Fruit fly (Drosophila melanogaster) whole organism, wandering third instar larva: ENCODE data around the gene Nop56.

Experiments
- Abd-B ChIP-seq: fragments of >200 bp; optimal IDR thresholded peaks from 2 replicates; lab custom pipeline; 2017; ENCODE audit warnings: missing biosample characterization, missing genetic modification characterization
- CG32264 ChIP-seq: fragments of 200-800 bp; sonication (Bioruptor generic); optimal IDR thresholded peaks from 2 replicates; lab custom pipeline; 2016; ENCODE audit warnings: missing biosample characterization, missing genetic modification characterization
- CG9705 ChIP-seq: fragments of 200-800 bp; sonication (Bioruptor generic); optimal IDR thresholded peaks from 2 replicates; lab custom pipeline; 2018; ENCODE audit warnings: missing biosample characterization, mild to moderate bottlenecking, missing genetic modification characterization
- CrebA ChIP-seq: fragments of 200-800 bp; sonication (Bioruptor generic); optimal IDR thresholded peaks from 2 replicates; lab custom pipeline; 2016; ENCODE audit warnings: missing biosample characterization, mild to moderate bottlenecking, missing genetic modification characterization, borderline replicate concordance
- Dif ChIP-seq: fragments of 200-275, 200-300 bp; sonication (Bioruptor generic); optimal IDR thresholded peaks from 2 replicates; lab custom pipeline; 2018; ENCODE audit warnings: missing biosample characterization, missing genetic modification characterization; ENCODE audit not compliant: partially characterized antibody
- GATAd ChIP-seq: sonication (Bioruptor generic); optimal IDR thresholded peaks from 2 replicates; lab custom pipeline; 2016; ENCODE audit warnings: missing biosample characterization, missing genetic modification characterization
- HLH106 ChIP-seq: fragments of 200-800 bp; optimal IDR thresholded peaks from 3 replicates; lab custom pipeline; 2019; ENCODE audit warnings: missing biosample characterization, mild to moderate bottlenecking, missing genetic modification characterization, moderate library complexity
- Hr78 ChIP-seq: fragments of >200 bp; optimal IDR thresholded peaks from 2 replicates; lab custom pipeline; 2017; ENCODE audit warnings: missing biosample characterization, missing genetic modification characterization
- Hr83 ChIP-seq: fragments of 200-300 bp; sonication (Bioruptor generic); optimal IDR thresholded peaks from 2 replicates; lab custom pipeline; 2016; ENCODE audit warnings: missing biosample characterization, mild to moderate bottlenecking, missing genetic modification characterization, moderate library complexity; ENCODE audit not compliant: poor library complexity, severe bottlenecking
- Jra ChIP-seq: sonication (Bioruptor generic); optimal IDR thresholded peaks from 2 replicates; lab custom pipeline; 2016; ENCODE audit warnings: missing biosample characterization, missing genetic modification characterization
- Mio ChIP-seq: sonication (Bioruptor generic); optimal IDR thresholded peaks from 2 replicates; lab custom pipeline; 2016; ENCODE audit warnings: missing biosample characterization, missing genetic modification characterization
- Myc ChIP-seq: fragments of >200 bp; optimal IDR thresholded peaks from 2 replicates; lab custom pipeline; 2017
- OdsH ChIP-seq: fragments of 200-800 bp; sonication (Bioruptor generic); optimal IDR thresholded peaks from 2 replicates; lab custom pipeline; 2016; ENCODE audit warnings: missing biosample characterization, mild to moderate bottlenecking, missing genetic modification characterization
- Rel ChIP-seq, 2 experiments: fragments of 200-800 bp; sonication (Bioruptor generic) in 1 of 2; optimal IDR thresholded peaks; 2 replicates in 1 of 2; 3 replicates in 1 of 2; lab custom pipeline; 2016 to 2019; ENCODE audit warnings: mild to moderate bottlenecking in 2 of 2, missing biosample characterization in 2 of 2, missing genetic modification characterization in 2 of 2, moderate library complexity in 1 of 2
- Sp1 ChIP-seq: fragments of 200-800 bp; sonication (Bioruptor generic); optimal IDR thresholded peaks from 3 replicates; lab custom pipeline; 2019; ENCODE audit warnings: missing biosample characterization, mild to moderate bottlenecking, missing genetic modification characterization, moderate library complexity
- br ChIP-seq: fragments of 200-800 bp; sonication (Bioruptor generic); optimal IDR thresholded peaks from 2 replicates; lab custom pipeline; 2016; ENCODE audit warnings: missing biosample characterization, missing genetic modification characterization
- brk ChIP-seq: fragments of 200-800 bp; sonication (Bioruptor generic); optimal IDR thresholded peaks from 2 replicates; lab custom pipeline; 2016; ENCODE audit warnings: missing biosample characterization, mild to moderate bottlenecking, missing genetic modification characterization
- dl ChIP-seq, 2 experiments: fragments of 175-275, 200-275 bp in 1 of 2; fragments of 200-275 bp in 1 of 2; sonication (Bioruptor generic); optimal IDR thresholded peaks; lab custom pipeline; 2018; ENCODE audit warnings: mild to moderate bottlenecking in 2 of 2, missing biosample characterization in 2 of 2, missing genetic modification characterization in 2 of 2, moderate library complexity in 2 of 2; ENCODE audit not compliant: partially characterized antibody in 2 of 2, insufficient read depth in 1 of 2
- dmrt93B ChIP-seq: fragments of 200-800 bp; sonication (Bioruptor generic); optimal IDR thresholded peaks from 2 replicates; lab custom pipeline; 2018; ENCODE audit warnings: missing biosample characterization, mild to moderate bottlenecking, missing genetic modification characterization
- dsf ChIP-seq: sonication (Bioruptor generic); optimal IDR thresholded peaks from 2 replicates; lab custom pipeline; 2016; ENCODE audit warnings: missing biosample characterization, missing genetic modification characterization, borderline replicate concordance
- ey ChIP-seq: fragments of 200-800 bp; sonication (Bioruptor generic); optimal IDR thresholded peaks from 2 replicates; lab custom pipeline; 2016; ENCODE audit warnings: missing biosample characterization, missing genetic modification characterization
- foxo ChIP-seq, 2 experiments: fragments of 200-800 bp; sonication (Bioruptor generic); optimal IDR thresholded peaks; 2 replicates in 1 of 2; 3 replicates in 1 of 2; lab custom pipeline; 2016 to 2017; ENCODE audit warnings: missing biosample characterization in 2 of 2, missing genetic modification characterization in 2 of 2
- fru ChIP-seq: fragments of 200-800 bp; sonication (Bioruptor generic); optimal IDR thresholded peaks from 3 replicates; lab custom pipeline; 2016; ENCODE audit warnings: missing biosample characterization, mild to moderate bottlenecking, missing genetic modification characterization
- h ChIP-seq: fragments of 200-800 bp; sonication (Bioruptor generic); optimal IDR thresholded peaks from 3 replicates; lab custom pipeline; 2016; ENCODE audit warnings: missing biosample characterization, mild to moderate bottlenecking, missing genetic modification characterization
- jim ChIP-seq: fragments of 175-275, 200-325 bp; sonication (Bioruptor generic); optimal IDR thresholded peaks from 2 replicates; lab custom pipeline; 2016; ENCODE audit warnings: missing biosample characterization, mild to moderate bottlenecking, missing genetic modification characterization
- lola ChIP-seq: fragments of >200 bp; optimal IDR thresholded peaks from 2 replicates; lab custom pipeline; 2017; ENCODE audit warnings: missing biosample characterization, missing genetic modification characterization
- psq ChIP-seq: fragments of 200-800 bp; sonication (Bioruptor generic); optimal IDR thresholded peaks from 3 replicates; lab custom pipeline; 2017; ENCODE audit warnings: missing biosample characterization, mild to moderate bottlenecking, missing genetic modification characterization, moderate library complexity
- rgr ChIP-seq: fragments of 200-800 bp; sonication (Bioruptor generic); optimal IDR thresholded peaks from 3 replicates; lab custom pipeline; 2016; ENCODE audit warnings: missing biosample characterization, mild to moderate bottlenecking, missing genetic modification characterization
- sage ChIP-seq: fragments of 200-800 bp; sonication (Bioruptor generic); optimal IDR thresholded peaks from 2 replicates; lab custom pipeline; 2016; ENCODE audit warnings: missing biosample characterization, mild to moderate bottlenecking, missing genetic modification characterization
- tai ChIP-seq: sonication (Bioruptor generic); optimal IDR thresholded peaks from 2 replicates; lab custom pipeline; 2016; ENCODE audit warnings: missing biosample characterization, missing genetic modification characterization
- woc ChIP-seq: sonication (Bioruptor generic); optimal IDR thresholded peaks from 2 replicates; lab custom pipeline; 2016; ENCODE audit warnings: missing biosample characterization, mild to moderate bottlenecking, missing genetic modification characterization

Gene Nop56

DNA sequence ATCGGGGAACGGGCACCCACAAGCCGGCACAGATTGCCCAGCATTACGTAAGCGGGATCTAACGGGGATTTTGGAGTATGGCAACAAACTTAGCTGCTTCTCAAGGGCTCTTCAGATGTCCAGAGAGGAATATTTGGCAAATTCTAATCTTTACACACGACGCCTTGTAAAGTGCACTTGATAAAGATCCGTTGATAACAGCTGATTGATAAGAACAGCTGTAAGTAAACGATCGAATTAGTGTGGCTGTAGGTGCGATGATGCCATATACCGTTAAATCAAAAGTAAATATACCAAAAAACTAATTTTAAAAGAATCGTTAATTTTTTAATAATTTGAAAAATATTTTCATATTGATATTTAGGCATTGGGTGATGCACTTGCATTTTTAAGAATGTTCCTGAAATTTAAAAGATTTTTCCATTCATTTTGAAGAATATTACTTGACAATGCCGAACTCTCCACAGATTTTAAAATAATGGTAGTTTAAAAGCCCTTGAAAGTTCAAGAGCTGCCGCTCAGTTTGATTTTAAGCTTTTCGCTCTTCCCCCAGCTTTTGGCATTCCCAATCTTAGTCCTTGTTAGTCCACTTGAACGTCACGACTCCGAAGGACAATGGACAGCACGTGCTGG, 47.2 kb upstream of the Nop56 start, which contains the start of the genes CG5377 and Nrx-1:
Gene CG5377 (minus strand): TSS at position 219 of the 633 bp plus-strand sequence.
Gene Nrx-1 (plus strand): TSS at position 574 of the 633 bp plus-strand sequence.
- peak; percentile 3 for TF ChIP-seq GATAd (GFP tag; lab: Kevin White, UChicago)
- TF ChIP-seq Jra (GFP tag; lab: Kevin White, UChicago): no peak

DNA sequence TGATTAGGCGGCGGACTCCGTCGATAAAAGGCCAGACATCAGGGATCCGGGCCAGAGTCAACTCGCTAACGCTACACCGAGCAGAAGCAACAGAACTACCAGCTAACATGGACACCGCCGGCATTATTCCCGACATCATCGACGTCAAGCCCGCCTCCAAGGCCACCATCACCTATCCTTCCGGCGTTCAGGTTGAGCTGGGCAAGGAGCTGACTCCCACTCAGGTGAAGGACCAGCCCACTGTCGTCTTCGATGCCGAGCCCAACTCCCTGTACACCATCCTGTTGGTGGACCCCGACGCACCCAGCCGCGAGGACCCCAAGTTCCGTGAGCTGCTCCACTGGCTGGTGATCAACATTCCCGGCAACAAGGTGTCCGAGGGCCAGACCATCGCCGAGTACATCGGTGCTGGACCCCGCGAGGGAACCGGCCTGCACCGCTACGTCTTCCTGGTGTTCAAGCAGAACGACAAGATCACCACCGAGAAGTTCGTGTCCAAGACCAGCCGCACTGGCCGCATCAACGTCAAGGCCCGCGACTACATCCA, 45.2 kb upstream of the Nop56 start, which contains the start of gene Pebp1:
Gene Pebp1 (plus strand): TSS at position 51 of the 547 bp plus-strand sequence.
- TF ChIP-seq br (GFP tag; lab: Kevin White, UChicago) (no peak), Hr78 (GFP tag; lab: Kevin White, UChicago) (no peak), OdsH (GFP tag; lab: Kevin White, UChicago) (no peak), tai (GFP tag; lab: Kevin White, UChicago) (no peak), fru (GFP tag; lab: Kevin White, UChicago) (no peak), jim (GFP tag; lab: Kevin White, UChicago) (no peak), CG32264 (GFP tag; lab: Kevin White, UChicago) (no peak), woc (GFP tag; lab: Kevin White, UChicago) (no peak), Dif (GFP tag; lab: Kevin White, UChicago) (no peak), psq (GFP tag; lab: Kevin White, UChicago) (no peak), HLH106 (tag; lab: Kevin White, UChicago) (no peak), dmrt93B (GFP tag; lab: Kevin White, UChicago) (no peak), sage (no peak), Mio (no peak), Rel (GFP tag; optimal IDR thresholded peaks at IDR 0.05; lab: Kevin White, UChicago) (no peak), Rel (tag; optimal IDR thresholded peaks at IDR 0.05; lab: Kevin White, UChicago) (no peak), lola (GFP tag; lab: Kevin White, UChicago) (no peak), rgr (GFP tag; lab: Kevin White, UChicago) (no peak), Myc (no peak), Hr83 (no peak), GATAd (GFP tag; lab: Kevin White, UChicago) (no peak)
- TF ChIP-seq, all 38 proteins: peak for 0

DNA sequence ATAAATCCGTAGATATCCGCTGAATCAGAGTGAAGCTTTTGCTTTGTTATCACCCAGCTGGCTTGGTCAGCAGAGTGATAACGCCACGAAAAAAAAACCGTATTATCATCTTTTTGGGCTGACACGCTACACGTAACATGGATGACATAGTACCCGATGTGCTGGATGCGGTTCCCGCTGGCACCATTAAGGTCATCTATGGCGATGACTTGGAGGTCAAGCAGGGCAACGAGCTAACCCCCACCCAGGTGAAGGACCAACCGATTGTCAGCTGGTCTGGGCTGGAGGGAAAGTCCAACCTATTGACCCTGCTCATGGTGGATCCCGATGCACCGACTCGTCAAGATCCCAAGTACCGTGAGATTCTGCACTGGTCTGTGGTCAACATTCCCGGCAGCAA, 44.3 kb upstream of the Nop56 start:
- TF ChIP-seq sage (no peak), rgr (GFP tag; lab: Kevin White, UChicago) (no peak), lola (GFP tag; lab: Kevin White, UChicago) (no peak), tai (GFP tag; lab: Kevin White, UChicago) (no peak), dl (GFP tag; optimal IDR thresholded peaks at IDR 0.05; lab: Kevin White, UChicago; ENCODE audit: insufficient read depth in 1 of 2, partially characterized antibody in 2 of 2) (no peak), Mio (no peak), dmrt93B (GFP tag; lab: Kevin White, UChicago) (no peak), fru (GFP tag; lab: Kevin White, UChicago) (no peak), GATAd (GFP tag; lab: Kevin White, UChicago) (no peak), jim (GFP tag; lab: Kevin White, UChicago) (no peak)

DNA sequence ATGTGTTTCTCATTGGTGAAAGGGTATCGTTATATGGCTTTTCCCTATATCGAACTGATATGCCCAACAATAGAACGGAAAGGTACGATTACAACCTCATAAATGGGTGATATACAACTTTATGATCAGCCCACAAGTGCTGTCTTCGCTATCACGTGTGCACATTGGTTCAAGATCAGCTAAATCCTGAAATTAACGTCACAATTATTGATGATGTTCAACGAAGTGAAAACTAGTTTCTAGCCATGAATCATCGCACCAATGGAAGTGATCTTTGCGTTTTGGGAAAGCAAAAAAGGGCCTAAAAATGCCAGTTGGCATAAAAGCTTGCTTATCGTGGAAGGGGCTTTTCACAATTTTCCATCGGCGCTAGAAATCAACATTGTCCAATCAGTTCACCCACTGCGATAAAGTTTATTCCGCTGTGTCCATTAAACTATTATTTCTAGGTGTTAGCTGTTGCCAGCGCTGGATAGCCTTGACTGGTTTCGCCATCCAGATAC, 43.8 kb upstream of the Nop56 start, which contains the start of gene CG7054:
Gene CG7054 (plus strand): TSS at position 375 of the 503 bp plus-strand sequence.
- TF ChIP-seq sage (no peak), dmrt93B (GFP tag; lab: Kevin White, UChicago) (no peak), CG9705 (GFP tag; lab: Kevin White, UChicago) (no peak), rgr (GFP tag; lab: Kevin White, UChicago) (no peak), br (GFP tag; lab: Kevin White, UChicago) (peak; percentile 19), foxo (GFP tag; optimal IDR thresholded peaks at IDR 0.05; lab: Kevin White, UChicago) (peak in 1 of 2 experiments; percentile 20), OdsH (GFP tag; lab: Kevin White, UChicago) (no peak), dsf (no peak), brk (GFP tag; lab: Kevin White, UChicago) (no peak), h (peak; percentile 12), psq (GFP tag; lab: Kevin White, UChicago) (no peak), Rel (GFP tag; optimal IDR thresholded peaks at IDR 0.05; lab: Kevin White, UChicago) (no peak), Rel (tag; optimal IDR thresholded peaks at IDR 0.05; lab: Kevin White, UChicago) (peak; percentile 45), CrebA (GFP tag; lab: Kevin White, UChicago) (no peak), Hr78 (GFP tag; lab: Kevin White, UChicago) (no peak), GATAd (GFP tag; lab: Kevin White, UChicago) (no peak), ey (no peak), Abd-B (no peak), Hr83 (no peak), Sp1 (GFP tag; lab: Kevin White, UChicago) (peak; percentile 27)
